Fruit fly (Drosophila melanogaster) Kc167 (cell line): ENCODE measurements around the gene phu.

Experiments used
- Myc ChIP-seq: fragments of >200 bp; optimal IDR thresholded peaks from 2 replicates; lab custom pipeline; 2017; ENCODE audit warnings: missing external identifiers
- Sin3A ChIP-seq: fragments of >200 bp; optimal IDR thresholded peaks from 2 replicates; lab custom pipeline; 2018; ENCODE audit warnings: missing external identifiers
- h ChIP-seq: fragments of >200 bp; optimal IDR thresholded peaks from 3 replicates; lab custom pipeline; 2018; ENCODE audit warnings: missing external identifiers
- insv ChIP-seq: fragments of >200 bp; optimal IDR thresholded peaks from 3 replicates; lab custom pipeline; 2018; ENCODE audit warnings: missing external identifiers
- psq ChIP-seq: fragments of >200 bp; optimal IDR thresholded peaks from 2 replicates; lab custom pipeline; 2017; ENCODE audit warnings: missing external identifiers
- ttk ChIP-seq: sonication (Bioruptor generic); optimal IDR thresholded peaks from 2 replicates; lab custom pipeline; 2017; ENCODE audit warnings: missing external identifiers

phu gene

DNA sequence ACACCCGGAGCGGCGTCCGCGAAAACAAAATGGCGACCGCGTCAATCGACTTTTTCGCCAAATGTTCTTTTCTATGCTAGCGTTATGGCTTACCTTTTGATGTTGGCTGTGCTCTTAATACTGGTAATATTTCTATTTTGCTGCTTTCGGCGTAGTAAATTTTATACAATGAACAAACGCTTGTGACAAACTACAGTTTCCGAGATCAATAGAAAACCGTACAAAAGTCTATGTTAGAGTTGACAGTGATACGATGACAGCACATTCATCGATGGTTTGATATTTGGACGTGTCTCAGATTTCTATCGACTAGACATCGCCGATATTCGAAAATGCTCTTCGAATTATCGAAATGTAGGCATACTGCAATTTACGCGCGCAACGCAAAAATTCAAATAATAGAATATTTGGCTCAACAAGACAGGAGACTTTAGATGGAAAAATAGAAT is 15.5 kb downstream of the phu start, which contains the start of gene rump:
rump (minus strand) TSS at position 255 of the 449 bp plus-strand sequence.
- no peak for TF ChIP-seq ttk (lab: Kevin White, UChicago)
- TF ChIP-seq psq (lab: Kevin White, UChicago), result no peak
- no peak for TF ChIP-seq Myc
- no peak for TF ChIP-seq Sin3A (lab: Kevin White, UChicago)
- TF ChIP-seq insv (lab: Kevin White, UChicago), result no peak
- TF ChIP-seq h (lab: Kevin White, UChicago), result no peak

DNA sequence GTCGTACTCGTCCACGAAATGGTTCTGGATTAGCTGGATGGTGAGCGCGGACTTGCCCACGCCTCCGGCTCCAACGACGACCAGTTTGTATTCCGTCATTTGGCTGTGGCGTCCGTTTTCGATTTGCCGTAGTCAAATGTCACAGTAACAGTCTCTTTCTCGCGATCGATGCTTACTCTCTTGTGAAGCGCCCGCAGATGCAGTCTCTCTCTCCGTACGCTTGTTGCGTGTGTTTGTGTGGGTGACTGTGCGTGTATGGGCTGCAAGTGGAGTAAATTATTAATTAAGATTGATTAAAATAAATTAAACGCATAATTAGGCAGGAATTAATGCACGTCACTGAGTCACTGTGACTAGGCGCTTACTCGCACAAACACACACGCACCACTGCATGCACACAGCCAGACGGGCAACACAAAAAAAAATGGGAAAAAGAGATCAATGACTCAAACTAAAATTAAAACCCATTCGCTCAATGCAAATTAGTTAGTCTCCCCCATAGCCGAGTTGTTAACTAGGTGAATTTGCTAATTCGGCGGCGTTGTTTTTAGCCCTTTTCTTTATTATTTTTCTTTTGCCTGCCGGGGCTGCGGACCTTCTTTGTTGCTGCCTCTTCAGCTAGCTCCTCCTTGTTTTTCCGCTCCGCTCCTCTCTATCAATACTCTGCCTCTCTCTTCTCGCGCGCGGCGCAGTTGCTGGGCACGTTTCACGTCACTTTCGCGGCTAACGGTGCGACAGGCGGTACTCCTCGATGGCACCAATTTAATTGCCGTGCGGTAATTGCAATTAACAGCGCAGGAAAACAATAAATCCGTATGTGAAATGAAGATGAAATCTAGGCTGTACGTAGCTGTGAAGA is 17.8 kb downstream of the phu start:
- TF ChIP-seq insv (lab: Kevin White, UChicago), result no peak
- TF ChIP-seq h (lab: Kevin White, UChicago), result no peak
- no peak for TF ChIP-seq Sin3A (lab: Kevin White, UChicago)

DNA sequence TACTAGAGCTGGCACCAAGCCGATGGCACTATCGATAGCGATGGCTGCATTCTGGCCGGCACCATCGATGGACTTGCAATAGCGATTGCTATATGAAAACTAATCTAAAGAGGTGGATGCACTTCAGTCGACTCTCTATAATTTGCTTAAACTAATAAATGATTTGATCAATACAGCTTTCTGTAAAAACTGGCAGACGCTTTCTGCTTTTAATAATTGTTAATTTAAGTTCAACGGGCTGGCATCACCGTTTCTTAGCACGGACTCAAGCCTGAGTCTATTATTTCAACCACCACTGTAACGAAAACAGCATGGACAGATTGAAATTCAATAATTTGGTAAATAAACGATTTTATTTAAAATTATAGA is 18.4 kb downstream of the phu start, which contains the start of the genes Ras85D and Rlb1:
Ras85D (minus strand) TSS at position 16 of the 369 bp plus-strand sequence.
Rlb1 (plus strand) TSS at position 276 of the 369 bp plus-strand sequence.
- TF ChIP-seq insv (lab: Kevin White, UChicago) (no peak), ttk (lab: Kevin White, UChicago) (no peak), Sin3A (lab: Kevin White, UChicago) (no peak), h (lab: Kevin White, UChicago) (no peak), Myc (no peak), psq (lab: Kevin White, UChicago) (no peak)

DNA sequence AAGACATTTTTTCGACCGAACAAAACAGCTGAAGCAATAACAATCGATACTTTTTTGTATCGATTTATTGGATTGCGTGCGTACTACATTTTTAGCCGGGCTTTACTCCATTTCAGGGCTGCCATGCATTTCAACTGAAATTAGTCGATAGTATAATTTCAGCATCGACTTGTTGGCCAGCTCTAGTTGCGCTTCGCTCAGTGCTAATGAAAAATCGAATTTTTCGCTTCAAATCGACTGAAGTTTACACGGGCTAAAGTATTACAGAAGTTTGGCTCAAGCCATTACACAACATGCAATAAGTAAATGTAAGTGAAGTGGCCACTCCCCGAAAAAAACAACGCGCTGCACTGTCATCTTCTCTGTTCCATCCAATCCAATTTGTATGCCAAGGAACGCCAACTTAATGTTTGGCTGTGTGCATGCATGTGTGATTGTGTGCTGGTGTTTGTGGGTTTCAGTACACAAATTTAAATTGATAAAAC is 21.3 kb downstream of the phu start, which contains the start of the genes mRpL47, CG8176 and Kdm3:
mRpL47 (minus strand) TSS at position 49 of the 485 bp plus-strand sequence.
CG8176 (plus strand) TSS at position 148 of the 485 bp plus-strand sequence.
Kdm3 (plus strand) TSS at position 148 of the 485 bp plus-strand sequence.
- TF ChIP-seq ttk (lab: Kevin White, UChicago) (no peak), Sin3A (lab: Kevin White, UChicago) (no peak), Myc (no peak), h (lab: Kevin White, UChicago) (no peak), insv (lab: Kevin White, UChicago) (no peak), psq (lab: Kevin White, UChicago) (no peak)

DNA sequence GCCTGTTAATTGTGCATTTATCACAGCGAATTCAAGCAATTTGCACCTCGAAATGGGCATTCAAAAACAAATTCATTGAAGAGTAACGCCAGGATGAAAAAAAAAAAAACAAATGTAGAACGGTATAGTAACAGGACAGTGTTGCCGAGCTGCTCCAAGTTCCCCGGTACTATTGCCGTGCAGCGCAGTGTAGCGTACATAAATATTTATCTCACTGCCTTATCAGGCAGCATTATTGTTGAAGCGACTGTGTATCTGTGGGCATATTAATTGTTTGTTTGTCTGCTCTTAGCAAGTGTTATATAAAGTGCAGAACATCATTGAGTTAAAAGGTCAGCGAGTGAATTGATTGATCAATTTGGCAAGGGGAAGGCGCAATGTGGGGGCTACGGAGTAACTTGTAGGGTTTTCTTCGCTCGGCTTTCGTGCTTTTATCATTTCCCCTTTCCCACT is 21.8 kb downstream of the phu start:
- TF ChIP-seq insv (lab: Kevin White, UChicago) (no peak), ttk (lab: Kevin White, UChicago) (no peak), psq (lab: Kevin White, UChicago) (no peak), Sin3A (lab: Kevin White, UChicago) (no peak), Myc (no peak), h (lab: Kevin White, UChicago) (no peak)

DNA sequence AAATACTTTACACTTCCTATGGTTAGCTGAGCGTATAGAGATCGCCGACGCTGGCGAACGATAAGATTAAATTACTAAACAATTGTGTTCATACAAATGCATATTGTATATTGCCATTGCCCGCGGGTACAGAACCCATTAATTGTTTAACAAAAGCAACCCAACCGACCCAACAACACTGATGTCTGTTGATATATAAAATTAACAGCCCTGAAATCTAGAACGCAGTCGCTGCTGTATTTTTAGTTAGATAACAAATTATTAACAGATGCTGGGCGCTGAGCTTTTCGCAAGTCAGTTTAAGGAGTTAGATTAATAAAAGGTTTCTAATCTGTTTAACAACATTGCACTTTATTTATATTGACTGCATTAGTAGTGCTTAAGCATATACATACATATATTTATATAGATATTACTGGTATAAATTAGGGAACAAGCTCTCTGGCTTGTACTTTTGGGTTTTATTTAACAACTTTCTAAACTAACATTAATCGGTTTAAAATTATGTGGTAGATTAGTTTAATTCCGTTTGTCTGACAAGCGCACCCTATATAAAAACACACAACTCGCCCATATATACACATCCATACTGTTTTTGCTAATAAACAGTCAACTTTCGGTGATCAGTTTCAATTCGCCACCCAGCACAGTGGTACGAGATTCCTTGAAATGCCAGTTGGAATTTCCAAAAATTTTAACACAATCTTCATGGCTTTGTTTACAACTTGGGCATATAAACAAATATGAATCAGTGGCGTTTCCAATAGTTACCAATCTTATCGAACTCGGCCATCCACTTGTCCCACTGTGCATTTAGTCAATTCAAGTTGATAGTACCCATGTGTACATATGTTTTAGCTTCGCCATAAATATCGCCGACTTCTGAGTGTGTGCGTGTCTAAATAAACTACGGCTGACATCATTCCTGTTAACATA is 33.6 kb downstream of the phu start:
- TF ChIP-seq h (lab: Kevin White, UChicago) (no peak), ttk (lab: Kevin White, UChicago) (no peak), Sin3A (lab: Kevin White, UChicago) (no peak), Myc (no peak), insv (lab: Kevin White, UChicago) (no peak), psq (lab: Kevin White, UChicago) (no peak)

DNA sequence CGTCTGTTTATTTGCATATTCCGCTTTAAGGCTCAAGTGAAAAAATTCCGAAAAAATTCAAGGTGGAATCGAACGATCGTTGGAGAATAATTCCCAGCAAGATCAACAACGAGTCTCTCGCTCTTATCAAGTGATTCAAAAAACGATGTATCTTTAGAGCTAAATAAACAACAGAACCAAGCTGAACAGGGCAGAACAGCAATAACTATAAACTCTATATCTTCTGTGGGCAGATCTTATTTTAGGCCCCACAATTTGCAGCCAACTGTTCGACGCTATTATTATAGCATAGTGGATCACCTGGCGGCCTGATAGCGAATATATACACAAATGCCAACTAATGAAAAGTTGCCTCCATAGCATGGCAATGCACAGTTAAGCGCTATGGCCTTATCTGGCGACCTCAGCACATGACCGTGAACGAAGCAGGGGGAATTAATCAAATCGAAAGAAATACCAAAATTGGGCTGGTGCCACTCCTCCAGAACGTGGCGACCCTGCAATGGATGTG is 34.8 kb downstream of the phu start:
- no peak for TF ChIP-seq Sin3A (lab: Kevin White, UChicago)
- TF ChIP-seq insv (lab: Kevin White, UChicago), result no peak
- TF ChIP-seq h (lab: Kevin White, UChicago), result no peak
- no peak for TF ChIP-seq ttk (lab: Kevin White, UChicago)
- no peak for TF ChIP-seq psq (lab: Kevin White, UChicago)
- no peak for TF ChIP-seq Myc

DNA sequence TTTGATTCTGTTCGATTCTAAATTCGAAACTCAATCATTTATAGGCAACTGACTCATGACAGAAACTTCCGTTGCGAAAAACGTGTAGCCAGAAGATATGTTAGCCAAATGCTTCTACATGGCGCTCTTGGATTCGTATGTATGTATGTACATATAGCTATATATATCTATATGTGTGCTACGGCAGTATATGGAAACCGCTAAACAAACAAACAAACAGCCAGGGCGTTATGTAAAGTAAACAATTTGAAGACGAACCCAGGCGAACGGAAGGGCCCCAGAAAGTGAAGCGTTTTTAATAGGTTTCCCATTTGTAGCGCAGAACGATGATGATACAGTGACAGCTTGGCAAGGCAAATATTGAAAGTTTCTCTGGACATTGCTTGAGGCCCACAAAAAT is 35.3 kb downstream of the phu start:
- TF ChIP-seq insv (lab: Kevin White, UChicago) (no peak), h (lab: Kevin White, UChicago) (no peak), psq (lab: Kevin White, UChicago) (no peak), Sin3A (lab: Kevin White, UChicago) (no peak), Myc (no peak), ttk (lab: Kevin White, UChicago) (no peak)

DNA sequence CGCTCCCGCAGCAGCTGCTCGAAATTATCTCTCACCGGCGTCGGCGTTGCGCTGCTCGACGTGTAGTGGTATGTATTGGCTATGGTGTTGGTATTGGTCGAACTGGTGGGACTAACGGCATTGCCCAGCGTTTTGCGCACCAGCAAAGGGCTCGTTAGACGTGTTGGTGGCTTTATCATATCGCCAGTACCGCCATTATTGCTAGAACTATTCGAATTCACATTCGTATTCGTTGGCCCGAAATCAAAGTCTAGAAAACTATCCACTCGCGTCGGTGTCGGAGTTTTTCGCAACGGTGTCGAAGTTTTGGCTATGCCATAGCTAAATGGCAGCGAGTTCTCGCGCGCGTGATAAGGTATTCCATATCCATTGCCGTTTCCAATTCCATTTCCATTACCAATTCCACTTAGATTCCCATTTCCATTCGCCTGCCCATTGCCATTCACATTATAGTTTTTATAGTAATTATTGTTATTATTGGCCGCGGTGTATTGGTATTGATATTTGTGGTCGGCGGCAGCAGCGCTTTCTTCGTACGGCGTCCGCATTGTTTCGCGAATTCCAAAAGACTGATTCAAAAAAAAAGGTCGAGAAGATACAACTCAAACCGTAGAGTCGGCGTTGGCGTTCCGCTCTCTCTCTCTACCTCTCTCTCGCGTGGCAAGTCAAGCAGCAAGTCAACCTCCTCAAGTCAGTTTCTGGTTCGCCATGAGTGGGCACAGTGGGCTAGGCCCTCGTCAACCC is 38.0 kb downstream of the phu start, which contains the start of gene by:
by (minus strand) TSS at position 575 of the 744 bp plus-strand sequence.
- no peak for TF ChIP-seq psq (lab: Kevin White, UChicago)
- TF ChIP-seq insv (lab: Kevin White, UChicago), result no peak
- TF ChIP-seq ttk (lab: Kevin White, UChicago), result no peak
